In the genomic region with DNA sequence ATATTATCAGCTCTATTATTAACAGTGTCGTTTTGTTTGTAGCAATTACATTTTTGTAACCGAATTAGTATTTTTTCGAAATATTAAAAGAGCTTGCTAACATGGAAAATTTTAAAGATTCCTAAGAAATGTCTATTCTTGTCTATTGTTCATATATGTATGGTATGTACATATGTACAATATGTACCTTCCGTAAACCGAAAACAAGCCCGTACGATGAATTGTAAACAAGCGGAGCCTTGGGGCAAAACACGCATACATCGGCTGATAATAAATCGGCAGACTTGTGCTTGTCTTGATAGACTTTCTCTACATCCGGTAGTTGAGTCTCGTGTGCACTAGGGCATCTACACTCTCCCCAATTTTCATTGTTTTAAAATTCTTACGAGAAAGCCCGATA, we compare ENCODE assay signal across 1 fruit fly cellular context.
A peak's percentile ranks its signal among the peaks of the same experiment; 100 is the strongest.
TF ChIP-seq lines count a peak whose summit lies in the region.

No protein-coding gene starts in this region.

TF ChIP-seq in whole organism, embryonic, 481 proteins besides CTCF, POLR2A, EP300 and RAD21 (continued from another document and continues in another):
- peak; percentile 80 for TF ChIP-seq CG6813 (GFP tag; optimal IDR thresholded peaks at IDR 0.05; lab: Kevin White, UChicago)
- no peak for TF ChIP-seq p53 (GFP tag; optimal IDR thresholded peaks at IDR 0.05; lab: Kevin White, UChicago)
- TF ChIP-seq CG2678 (tag; optimal IDR thresholded peaks at IDR 0.05; lab: Kevin White, UChicago), result peak; percentile 54
- TF ChIP-seq CG13123 (GFP tag; optimal IDR thresholded peaks at IDR 0.05; lab: Kevin White, UChicago), result peak; percentile 19
- peak; percentile 91 for TF ChIP-seq CG7987 (GFP tag; optimal IDR thresholded peaks at IDR 0.05; lab: Kevin White, UChicago)
- peak; percentile 48 for TF ChIP-seq gsb-n (tag; optimal IDR thresholded peaks at IDR 0.05; lab: Kevin White, UChicago)
- no peak for TF ChIP-seq CG7786 (GFP tag; optimal IDR thresholded peaks at IDR 0.05; lab: Kevin White, UChicago)
- no peak for TF ChIP-seq CG30431 (GFP tag; optimal IDR thresholded peaks at IDR 0.05; lab: Kevin White, UChicago)
- TF ChIP-seq Dref (GFP tag; IDR thresholded peaks at IDR 0.05; lab: Robert Waterston, UW), result no peak
- no peak for TF ChIP-seq sc (optimal IDR thresholded peaks at IDR 0.05; lab: Kevin White, UChicago)
- peak; percentile 47 for TF ChIP-seq sc (GFP tag; optimal IDR thresholded peaks at IDR 0.05; lab: Kevin White, UChicago)
- peak; percentile 30; the same call in 1 of the 2 replicates for TF ChIP-seq ranshi (GFP tag; IDR thresholded peaks at IDR 0.05; lab: Robert Waterston, UW)
- no peak for TF ChIP-seq CG6654 (GFP tag; optimal IDR thresholded peaks at IDR 0.05; lab: Kevin White, UChicago)
- no peak for TF ChIP-seq CG13894 (tag; optimal IDR thresholded peaks at IDR 0.05; lab: Kevin White, UChicago)
- no peak for TF ChIP-seq CG18476 (GFP tag; optimal IDR thresholded peaks at IDR 0.05; lab: Kevin White, UChicago)
- TF ChIP-seq h (optimal IDR thresholded peaks at IDR 0.05; lab: Kevin White, UChicago), result no peak
- no peak for TF ChIP-seq CG10366 (GFP tag; IDR thresholded peaks at IDR 0.05; lab: Robert Waterston, UW)
- peak; percentile 25 for TF ChIP-seq pnt (GFP tag; optimal IDR thresholded peaks at IDR 0.05; lab: Kevin White, UChicago)
- TF ChIP-seq CG8765 (GFP tag; IDR thresholded peaks at IDR 0.05; lab: Robert Waterston, UW), result no peak
- TF ChIP-seq Jarid2 (GFP tag; optimal IDR thresholded peaks at IDR 0.05; lab: Kevin White, UChicago), result no peak
- no peak for TF ChIP-seq nmo (GFP tag; optimal IDR thresholded peaks at IDR 0.05; lab: Kevin White, UChicago)
- TF ChIP-seq Hr78 (GFP tag; optimal IDR thresholded peaks at IDR 0.05; lab: Kevin White, UChicago), result no peak
- no peak for TF ChIP-seq tx (GFP tag; optimal IDR thresholded peaks at IDR 0.05; lab: Kevin White, UChicago)
- no peak for TF ChIP-seq disco-r (GFP tag; optimal IDR thresholded peaks at IDR 0.05; lab: Kevin White, UChicago)
- peak; percentile 8 for TF ChIP-seq CG3281 (GFP tag; optimal IDR thresholded peaks at IDR 0.05; lab: Kevin White, UChicago)
- peak; percentile 76 for TF ChIP-seq CG3407 (GFP tag; optimal IDR thresholded peaks at IDR 0.05; lab: Kevin White, UChicago)
- peak; percentile 66 for TF ChIP-seq CG10431 (GFP tag; optimal IDR thresholded peaks at IDR 0.05; lab: Kevin White, UChicago)
- TF ChIP-seq so (GFP tag; IDR thresholded peaks at IDR 0.05; lab: Robert Waterston, UW), result no peak
- no peak for TF ChIP-seq tll (GFP tag; optimal IDR thresholded peaks at IDR 0.05; lab: Kevin White, UChicago)
- no peak for TF ChIP-seq CG9609 (GFP tag; optimal IDR thresholded peaks at IDR 0.05; lab: Kevin White, UChicago)
- TF ChIP-seq Max (GFP tag; optimal IDR thresholded peaks at IDR 0.05; lab: Kevin White, UChicago), result peak; percentile 56
- peak; percentile 57 for TF ChIP-seq nerfin-1 (tag; optimal IDR thresholded peaks at IDR 0.05; lab: Kevin White, UChicago)
- no peak for TF ChIP-seq CG9437 (GFP tag; optimal IDR thresholded peaks at IDR 0.05; lab: Kevin White, UChicago)
- TF ChIP-seq corto (GFP tag; optimal IDR thresholded peaks at IDR 0.05; lab: Kevin White, UChicago), result no peak
- TF ChIP-seq Fer3 (tag; optimal IDR thresholded peaks at IDR 0.05; lab: Kevin White, UChicago), result peak; percentile 60
- peak; percentile 69 for TF ChIP-seq CG4707 (GFP tag; optimal IDR thresholded peaks at IDR 0.05; lab: Kevin White, UChicago)
- no peak for TF ChIP-seq sna (GFP tag; IDR thresholded peaks at IDR 0.05; lab: Robert Waterston, UW; ENCODE audit: partially characterized antibody)
- TF ChIP-seq Bgb (GFP tag; IDR thresholded peaks at IDR 0.05; lab: Robert Waterston, UW; ENCODE audit: partially characterized antibody), result no peak
- TF ChIP-seq ro (GFP tag; IDR thresholded peaks at IDR 0.05; lab: Robert Waterston, UW), result no peak
- no peak for TF ChIP-seq CG42726 (GFP tag; IDR thresholded peaks at IDR 0.05; lab: Robert Waterston, UW; ENCODE audit: partially characterized antibody)
- no peak for TF ChIP-seq Ssrp (tag; optimal IDR thresholded peaks at IDR 0.05; lab: Kevin White, UChicago)
- TF ChIP-seq CG9215 (GFP tag; IDR thresholded peaks at IDR 0.05; lab: Robert Waterston, UW), result no peak
- peak; percentile 23 for TF ChIP-seq Meics (GFP tag; optimal IDR thresholded peaks at IDR 0.05; lab: Kevin White, UChicago)
- no peak for TF ChIP-seq CG1832 (GFP tag; optimal IDR thresholded peaks at IDR 0.05; lab: Kevin White, UChicago)
- TF ChIP-seq seq (GFP tag; IDR thresholded peaks at IDR 0.05; lab: Robert Waterston, UW), result no peak
- TF ChIP-seq pros (GFP tag; optimal IDR thresholded peaks at IDR 0.05; lab: Kevin White, UChicago), result no peak
- TF ChIP-seq Myb (GFP tag; optimal IDR thresholded peaks at IDR 0.05; lab: Kevin White, UChicago), result no peak
- no peak for TF ChIP-seq E2f2 (GFP tag; IDR thresholded peaks at IDR 0.05; lab: Robert Waterston, UW)
- TF ChIP-seq CG12769 (tag; optimal IDR thresholded peaks at IDR 0.05; lab: Kevin White, UChicago), result no peak
- TF ChIP-seq CG11723 (GFP tag; optimal IDR thresholded peaks at IDR 0.05; lab: Kevin White, UChicago), result peak; percentile 39
- TF ChIP-seq Taf1 (GFP tag; IDR thresholded peaks at IDR 0.05; lab: Robert Waterston, UW), result no peak
- TF ChIP-seq CG12155 (GFP tag; optimal IDR thresholded peaks at IDR 0.05; lab: Kevin White, UChicago), result no peak
- no peak for TF ChIP-seq CG12104 (GFP tag; optimal IDR thresholded peaks at IDR 0.05; lab: Kevin White, UChicago)
- TF ChIP-seq Oli (tag; optimal IDR thresholded peaks at IDR 0.05; lab: Kevin White, UChicago), result peak; percentile 4
- no peak for TF ChIP-seq sr (GFP tag; IDR thresholded peaks at IDR 0.05; lab: Robert Waterston, UW)
- TF ChIP-seq CG10321 (GFP tag; IDR thresholded peaks at IDR 0.05; lab: Robert Waterston, UW), result no peak; the same call in 1 of the 2 replicates
- TF ChIP-seq CrebB (tag; optimal IDR thresholded peaks at IDR 0.05; lab: Kevin White, UChicago), result peak; percentile 57
- TF ChIP-seq CG11504 (tag; optimal IDR thresholded peaks at IDR 0.05; lab: Kevin White, UChicago), result peak; percentile 36
- TF ChIP-seq bbx (GFP tag; IDR thresholded peaks at IDR 0.05; lab: Robert Waterston, UW; ENCODE audit: partially characterized antibody), result no peak
- no peak for TF ChIP-seq Ravus (GFP tag; IDR thresholded peaks at IDR 0.05; lab: Robert Waterston, UW)
- peak; percentile 28 for TF ChIP-seq CG8359 (GFP tag; optimal IDR thresholded peaks at IDR 0.05; lab: Kevin White, UChicago; ENCODE audit: borderline replicate concordance)
- TF ChIP-seq CG1647 (GFP tag; optimal IDR thresholded peaks at IDR 0.05; lab: Kevin White, UChicago), result no peak
- TF ChIP-seq Hr51 (GFP tag; optimal IDR thresholded peaks at IDR 0.05; lab: Kevin White, UChicago), result no peak
- TF ChIP-seq eyg (GFP tag; optimal IDR thresholded peaks at IDR 0.05; lab: Kevin White, UChicago), result no peak
- peak; percentile 41 for TF ChIP-seq PHDP (tag; optimal IDR thresholded peaks at IDR 0.05; lab: Kevin White, UChicago)
- peak; percentile 7 for TF ChIP-seq BtbVII (GFP tag; optimal IDR thresholded peaks at IDR 0.05; lab: Kevin White, UChicago)
- TF ChIP-seq CG6272 (GFP tag; IDR thresholded peaks at IDR 0.05; lab: Robert Waterston, UW), result no peak
- no peak for TF ChIP-seq CG34224 (GFP tag; IDR thresholded peaks at IDR 0.05; lab: Robert Waterston, UW; ENCODE audit: partially characterized antibody)
- peak; percentile 6 for TF ChIP-seq CG6854 (GFP tag; optimal IDR thresholded peaks at IDR 0.05; lab: Kevin White, UChicago)
- no peak for TF ChIP-seq Rx (GFP tag; IDR thresholded peaks at IDR 0.05; lab: Robert Waterston, UW)
- TF ChIP-seq crc (GFP tag; optimal IDR thresholded peaks at IDR 0.05; lab: Kevin White, UChicago), result no peak
- TF ChIP-seq mld (GFP tag; IDR thresholded peaks at IDR 0.05; lab: Robert Waterston, UW; ENCODE audit: partially characterized antibody), result no peak
- peak; percentile 44 for TF ChIP-seq CG10654 (GFP tag; optimal IDR thresholded peaks at IDR 0.05; lab: Kevin White, UChicago)
- TF ChIP-seq Lpt (GFP tag; optimal IDR thresholded peaks at IDR 0.05; lab: Kevin White, UChicago), result no peak
- TF ChIP-seq salm (tag; optimal IDR thresholded peaks at IDR 0.05; lab: Kevin White, UChicago), result no peak
- no peak for TF ChIP-seq CG2116 (GFP tag; optimal IDR thresholded peaks at IDR 0.05; lab: Kevin White, UChicago)
- no peak for TF ChIP-seq ERR (GFP tag; optimal IDR thresholded peaks at IDR 0.05; lab: Kevin White, UChicago)
- TF ChIP-seq CG17829 (tag; optimal IDR thresholded peaks at IDR 0.05; lab: Kevin White, UChicago), result no peak
- TF ChIP-seq CG16813 (GFP tag; IDR thresholded peaks at IDR 0.05; lab: Robert Waterston, UW; ENCODE audit: partially characterized antibody), result no peak
- TF ChIP-seq Rfx (GFP tag; IDR thresholded peaks at IDR 0.05; lab: Robert Waterston, UW), result no peak; the same call in 1 of the 2 replicates
- no peak for TF ChIP-seq pum (GFP tag; optimal IDR thresholded peaks at IDR 0.05; lab: Kevin White, UChicago)
- peak; percentile 47; the same call in 1 of the 3 replicates for TF ChIP-seq CG11093 (GFP tag; IDR thresholded peaks at IDR 0.05; lab: Robert Waterston, UW)
- no peak for TF ChIP-seq tap (tag; optimal IDR thresholded peaks at IDR 0.05; lab: Kevin White, UChicago)
- TF ChIP-seq al (GFP tag; IDR thresholded peaks at IDR 0.05; lab: Robert Waterston, UW), result no peak
- no peak for TF ChIP-seq CG7271 (tag; optimal IDR thresholded peaks at IDR 0.05; lab: Kevin White, UChicago)
- peak; percentile 21; the same call in 1 of the 2 replicates for TF ChIP-seq HLH3B (GFP tag; IDR thresholded peaks at IDR 0.05; lab: Robert Waterston, UW)
- no peak for TF ChIP-seq CG9876 (GFP tag; optimal IDR thresholded peaks at IDR 0.05; lab: Kevin White, UChicago)
- TF ChIP-seq hb (GFP tag; IDR thresholded peaks at IDR 0.05; lab: Robert Waterston, UW; ENCODE audit: partially characterized antibody), result no peak
- TF ChIP-seq CG17612 (GFP tag; IDR thresholded peaks at IDR 0.05; lab: Robert Waterston, UW), result no peak
- TF ChIP-seq CG8281 (tag; optimal IDR thresholded peaks at IDR 0.05; lab: Kevin White, UChicago), result no peak
- no peak for TF ChIP-seq lov (optimal IDR thresholded peaks at IDR 0.05; lab: Kevin White, UChicago)
- peak; percentile 80; the same call in 1 of the 3 replicates for TF ChIP-seq lov (GFP tag; IDR thresholded peaks at IDR 0.05; lab: Robert Waterston, UW)
- TF ChIP-seq CG13296 (GFP tag; optimal IDR thresholded peaks at IDR 0.05; lab: Kevin White, UChicago), result peak; percentile 2
- no peak; the same call in 1 of the 2 replicates for TF ChIP-seq MBD-R2 (GFP tag; IDR thresholded peaks at IDR 0.05; lab: Robert Waterston, UW)
- TF ChIP-seq pho (GFP tag; optimal IDR thresholded peaks at IDR 0.05; lab: Kevin White, UChicago), result no peak
- TF ChIP-seq CG1233 (GFP tag; optimal IDR thresholded peaks at IDR 0.05; lab: Kevin White, UChicago), result peak; percentile 73
- TF ChIP-seq CG15073 (GFP tag; optimal IDR thresholded peaks at IDR 0.05; lab: Kevin White, UChicago), result no peak
- no peak for TF ChIP-seq gcm2 (GFP tag; optimal IDR thresholded peaks at IDR 0.05; lab: Kevin White, UChicago)
- TF ChIP-seq HLHmδ (GFP tag; optimal IDR thresholded peaks at IDR 0.05; lab: Kevin White, UChicago), result peak; percentile 74
- no peak for TF ChIP-seq CG31365 (tag; optimal IDR thresholded peaks at IDR 0.05; lab: Kevin White, UChicago)
- TF ChIP-seq CG33557 (GFP tag; optimal IDR thresholded peaks at IDR 0.05; lab: Kevin White, UChicago), result peak; percentile 88
- TF ChIP-seq CG14014 (GFP tag; IDR thresholded peaks at IDR 0.05; lab: Robert Waterston, UW), result peak; percentile 72; the same call in 1 of the 2 replicates
- peak; percentile 50 for TF ChIP-seq fd3F (GFP tag; optimal IDR thresholded peaks at IDR 0.05; lab: Kevin White, UChicago)
- TF ChIP-seq Xrp1 (GFP tag; IDR thresholded peaks at IDR 0.05; lab: Robert Waterston, UW), result peak; percentile 77
- no peak for TF ChIP-seq sisA (GFP tag; IDR thresholded peaks at IDR 0.05; lab: Robert Waterston, UW)
- TF ChIP-seq sim (GFP tag; IDR thresholded peaks at IDR 0.05; lab: Robert Waterston, UW), result no peak
- no peak for TF ChIP-seq CG4360 (GFP tag; IDR thresholded peaks at IDR 0.05; lab: Robert Waterston, UW)
- no peak for TF ChIP-seq hbn (GFP tag; IDR thresholded peaks at IDR 0.05; lab: Robert Waterston, UW; ENCODE audit: partially characterized antibody)
- TF ChIP-seq CG31441 (GFP tag; IDR thresholded peaks at IDR 0.05; lab: Robert Waterston, UW), result peak; percentile 27; the same call in 1 of the 2 replicates
- peak; percentile 41 for TF ChIP-seq CG18619 (GFP tag; optimal IDR thresholded peaks at IDR 0.05; lab: Kevin White, UChicago)
- TF ChIP-seq gem (tag; optimal IDR thresholded peaks at IDR 0.05; lab: Kevin White, UChicago), result peak; percentile 43
- TF ChIP-seq CG8944 (GFP tag; optimal IDR thresholded peaks at IDR 0.05; lab: Kevin White, UChicago), result peak; percentile 17
- no peak for TF ChIP-seq zf30C (GFP tag; optimal IDR thresholded peaks at IDR 0.05; lab: Kevin White, UChicago)
- no peak for TF ChIP-seq CG10274 (GFP tag; optimal IDR thresholded peaks at IDR 0.05; lab: Kevin White, UChicago)
- no peak for TF ChIP-seq D19B (GFP tag; optimal IDR thresholded peaks at IDR 0.05; lab: Kevin White, UChicago)
- no peak for TF ChIP-seq CG5245 (GFP tag; optimal IDR thresholded peaks at IDR 0.05; lab: Kevin White, UChicago)
- no peak for TF ChIP-seq CG3847 (GFP tag; IDR thresholded peaks at IDR 0.05; lab: Robert Waterston, UW)
- peak; percentile 50 for TF ChIP-seq Lhr (GFP tag; optimal IDR thresholded peaks at IDR 0.05; lab: Kevin White, UChicago)
- TF ChIP-seq Hand (GFP tag; optimal IDR thresholded peaks at IDR 0.05; lab: Kevin White, UChicago), result no peak
- TF ChIP-seq CG7556 (GFP tag; optimal IDR thresholded peaks at IDR 0.05; lab: Kevin White, UChicago), result peak; percentile 37
- TF ChIP-seq bcd (GFP tag; optimal IDR thresholded peaks at IDR 0.05; lab: Kevin White, UChicago), result no peak
- peak; percentile 27 for TF ChIP-seq CG17568 (GFP tag; optimal IDR thresholded peaks at IDR 0.05; lab: Kevin White, UChicago)
- TF ChIP-seq row (GFP tag; IDR thresholded peaks at IDR 0.05; lab: Robert Waterston, UW), result no peak
- peak; percentile 18 for TF ChIP-seq odd (GFP tag; optimal IDR thresholded peaks at IDR 0.05; lab: Kevin White, UChicago)
- peak; percentile 39 for TF ChIP-seq Fer2 (tag; optimal IDR thresholded peaks at IDR 0.05; lab: Kevin White, UChicago)
- TF ChIP-seq wdn (GFP tag; IDR thresholded peaks at IDR 0.05; lab: Robert Waterston, UW), result no peak
- peak; percentile 72; the same call in 2 of the 3 replicates for TF ChIP-seq zfh1 (GFP tag; IDR thresholded peaks at IDR 0.05; lab: Robert Waterston, UW)
- TF ChIP-seq CG11456 (GFP tag; IDR thresholded peaks at IDR 0.05; lab: Robert Waterston, UW), result no peak
- TF ChIP-seq YL-1 (GFP tag; optimal IDR thresholded peaks at IDR 0.05; lab: Kevin White, UChicago), result no peak
- peak; percentile 22 for TF ChIP-seq CG17385 (GFP tag; optimal IDR thresholded peaks at IDR 0.05; lab: Kevin White, UChicago)
